Worm (Caenorhabditis elegans): ENCODE results near the gene nlp-58.

- no peak for TF ChIP-seq unc-62 (GFP tag; optimal IDR thresholded peaks at IDR 0.05)
- TF ChIP-seq mep-1 (tag; optimal IDR thresholded peaks at IDR 0.05): no peak
- TF ChIP-seq lsy-2 (tag; optimal IDR thresholded peaks at IDR 0.05): no peak
- TF ChIP-seq nhr-76 (tag; optimal IDR thresholded peaks at IDR 0.05): no peak
- no peak for TF ChIP-seq unc-120 (tag; optimal IDR thresholded peaks at IDR 0.05; ENCODE audit: poor library complexity, severe bottlenecking)
- TF ChIP-seq nhr-12 (tag; optimal IDR thresholded peaks at IDR 0.05): no peak
- TF ChIP-seq ceh-83 (GFP tag; optimal IDR thresholded peaks at IDR 0.05): no peak
Measured at ce11 chrV:9944093-9944492, 4.6 kb downstream of the nlp-58 start, which contains the start of gene sre-28.

All from whole organism, mixed stage, embryonic.